Worm (Caenorhabditis elegans): ENCODE measurements around the gene dmsr-1.

dmsr-1 gene

DNA sequence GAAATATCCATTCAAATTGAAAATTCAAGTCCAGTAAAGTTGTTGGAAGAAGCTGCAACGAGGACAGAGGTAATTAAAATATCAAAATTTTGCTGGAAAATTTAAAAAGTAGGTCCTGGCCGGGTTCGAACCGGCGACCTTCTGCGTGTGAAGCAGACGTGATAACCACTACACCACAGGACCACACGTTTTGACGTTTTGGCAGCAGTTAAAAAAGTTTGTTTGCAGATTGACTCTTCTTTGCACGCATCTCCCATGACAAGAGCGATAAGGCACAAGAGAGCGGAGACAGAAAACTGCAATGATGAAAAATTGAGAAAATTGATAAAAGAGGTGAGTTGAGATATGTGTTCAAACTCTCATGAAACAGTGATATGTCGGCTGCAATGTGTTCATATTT lies 26.4 kb upstream of the dmsr-1 start (continued):
- TF ChIP-seq nhr-77 (tag; optimal IDR thresholded peaks at IDR 0.05) (peak; percentile 51), snu-23 (GFP tag; optimal IDR thresholded peaks at IDR 0.05) (peak; percentile 74), xbp-1 (tag; optimal IDR thresholded peaks at IDR 0.05) (peak; percentile 6), pag-3 (tag; optimal IDR thresholded peaks at IDR 0.05; ENCODE audit: borderline replicate concordance, insufficient read depth) (no peak), elt-2 (tag; optimal IDR thresholded peaks at IDR 0.05) (peak; percentile 72), fkh-4 (tag; optimal IDR thresholded peaks at IDR 0.05; ENCODE audit: borderline replicate concordance) (no peak), snpc-4 (tag; optimal IDR thresholded peaks at IDR 0.05) (peak; percentile 32), nhr-20 (tag; optimal IDR thresholded peaks at IDR 0.05) (peak; percentile 72), swsn-7 (tag; optimal IDR thresholded peaks at IDR 0.05) (peak; percentile 42), ets-5 (GFP tag; IDR thresholded peaks at IDR 0.05) (no peak), ama-1 (optimal IDR thresholded peaks at IDR 0.05) (no peak), C16A3.4 (tag; optimal IDR thresholded peaks at IDR 0.05) (peak; percentile 19), nhr-28 (tag; optimal IDR thresholded peaks at IDR 0.05) (no peak), sup-37 (GFP tag; optimal IDR thresholded peaks at IDR 0.05) (peak; percentile 9), ceh-82 (tag; optimal IDR thresholded peaks at IDR 0.05) (peak in 1 of 3 experiments; percentile 3), aha-1 (tag; optimal IDR thresholded peaks at IDR 0.05) (no peak), nhr-90 (tag; optimal IDR thresholded peaks at IDR 0.05; ENCODE audit: poor library complexity) (peak; percentile 61), dpl-1 (GFP tag; optimal IDR thresholded peaks at IDR 0.05) (peak; percentile 16 to 31 (median 20)), hlh-17 (GFP tag; optimal IDR thresholded peaks at IDR 0.05; ENCODE audit: borderline replicate concordance) (no peak), unc-130 (tag; optimal IDR thresholded peaks at IDR 0.05) (peak; percentile 41)

DNA sequence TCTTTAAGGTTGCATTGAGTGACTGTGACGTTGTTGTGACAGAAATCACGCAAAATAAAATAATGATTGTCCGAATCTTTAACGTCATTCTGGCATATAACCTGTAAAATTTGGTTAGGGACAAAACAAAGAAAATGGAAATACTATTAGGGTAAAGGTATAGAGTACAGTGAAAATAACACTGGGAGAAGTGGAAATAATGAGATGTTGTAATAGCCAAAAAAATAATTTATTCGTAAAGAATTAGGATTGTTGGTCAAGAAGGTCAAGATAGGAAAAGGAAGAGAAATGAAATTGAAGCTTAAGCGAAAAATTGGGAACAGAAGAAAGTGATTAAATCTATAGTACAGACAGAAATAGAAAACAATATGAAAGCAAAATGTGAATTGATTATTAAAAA lies 23.5 kb upstream of the dmsr-1 start, which contains the start of gene deg-3:
Gene deg-3, minus strand, starts transcription at position 101 of the 400 bp plus-strand sequence.
- no peak for TF ChIP-seq efl-1 (optimal IDR thresholded peaks at IDR 0.05)
- TF ChIP-seq efl-1 (GFP tag; optimal IDR thresholded peaks at IDR 0.05 in 1 of 2) = peak in 1 of 2 experiments; percentile 34
- no peak for TF ChIP-seq egl-27 (tag; optimal IDR thresholded peaks at IDR 0.05)

DNA sequence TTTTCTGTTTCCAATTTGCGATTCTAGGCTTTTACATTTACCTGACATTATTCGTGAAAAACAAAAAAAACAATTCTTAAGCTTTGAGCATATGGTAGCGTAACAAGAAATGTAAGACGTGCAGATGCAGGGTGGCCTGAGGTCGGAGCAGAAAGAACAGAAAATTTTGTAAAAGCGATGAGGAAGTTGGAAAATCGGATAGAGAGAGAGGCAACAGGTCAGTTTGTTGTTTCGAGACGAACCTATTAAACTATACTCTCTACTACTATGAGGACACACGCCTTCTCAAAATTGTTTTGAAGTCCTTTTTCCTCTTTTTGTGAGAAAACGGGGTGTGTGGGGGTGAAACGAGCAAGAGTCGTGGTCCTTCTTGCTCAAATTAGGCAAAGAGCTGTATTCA lies 17.0 kb upstream of the dmsr-1 start, which contains the start of gene des-2:
Gene des-2, minus strand, starts transcription at position 101 of the 400 bp plus-strand sequence.
- TF ChIP-seq pag-3 (tag; optimal IDR thresholded peaks at IDR 0.05; ENCODE audit: borderline replicate concordance, insufficient read depth) (no peak), nhr-85 (tag) (no peak), jun-1 (tag; optimal IDR thresholded peaks at IDR 0.05) (no peak)

DNA sequence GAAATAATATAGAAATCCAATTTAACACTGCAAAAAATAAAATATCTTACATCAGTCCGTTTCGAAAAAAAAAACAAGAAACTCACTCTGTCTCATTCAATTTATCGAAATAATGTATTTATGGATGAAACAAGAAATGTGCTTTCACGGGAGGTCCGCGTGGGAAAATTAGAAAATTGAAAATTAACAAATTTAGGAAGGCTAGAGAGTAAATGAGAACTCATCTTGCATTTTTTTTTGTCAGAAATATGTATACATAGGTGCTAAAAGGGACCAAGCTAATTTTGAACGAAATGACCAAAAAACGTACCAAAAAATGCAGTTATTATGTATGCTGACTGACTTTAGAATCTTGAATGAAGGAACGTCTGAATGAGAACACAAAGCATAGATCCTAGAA lies 14.0 kb upstream of the dmsr-1 start, which contains the start of gene T26H10.2:
Gene T26H10.2, minus strand, starts transcription at position 101 of the 400 bp plus-strand sequence.
- TF ChIP-seq nhr-84 (tag; optimal IDR thresholded peaks at IDR 0.05) (no peak), skn-1 (tag; optimal IDR thresholded peaks at IDR 0.05) (no peak), mab-9 (GFP tag; IDR thresholded peaks at IDR 0.05) (no peak), vab-15 (tag; optimal IDR thresholded peaks at IDR 0.05) (no peak), ama-1 (optimal IDR thresholded peaks at IDR 0.05) (no peak), blmp-1 (tag; optimal IDR thresholded peaks at IDR 0.05) (no peak), unc-62 (GFP tag; optimal IDR thresholded peaks at IDR 0.05) (no peak), unc-98 (GFP tag; IDR thresholded peaks at IDR 0.05) (no peak), mep-1 (tag; optimal IDR thresholded peaks at IDR 0.05) (no peak), nhr-90 (tag; optimal IDR thresholded peaks at IDR 0.05; ENCODE audit: poor library complexity) (no peak), egl-27 (tag; optimal IDR thresholded peaks at IDR 0.05) (no peak), nhr-28 (tag; optimal IDR thresholded peaks at IDR 0.05) (no peak), egl-13 (tag; optimal IDR thresholded peaks at IDR 0.05) (no peak), nhr-11 (tag; optimal IDR thresholded peaks at IDR 0.05) (no peak), lin-39 (tag; optimal IDR thresholded peaks at IDR 0.05) (no peak), nhr-19 (GFP tag; conservative IDR thresholded peaks at IDR 0.05) (no peak), dpl-1 (GFP tag; optimal IDR thresholded peaks at IDR 0.05) (no peak), elt-3 (tag; optimal IDR thresholded peaks at IDR 0.05) (no peak), xbp-1 (tag; optimal IDR thresholded peaks at IDR 0.05) (no peak)

Data from whole organism, L1 larva.